Worm (Caenorhabditis elegans) whole organism, young adult: Measurements from ENCODE around the gene znf-598.

ENCODE experiments used
- C17E4.6 ChIP-seq: fragments of 200-800 bp; sonication (Bioruptor generic); IDR thresholded peaks from 2 replicates; pipeline ENCODE4 v1.3.6; 2022; ENCODE audit warnings: missing genetic modification reagents, missing genetic modification characterization, missing compliant biosample characterization
- F22D6.2 ChIP-seq: sonication (generic microtip); optimal IDR thresholded peaks from 2 replicates; lab custom pipeline; 2016; ENCODE audit warnings: mild to moderate bottlenecking, missing genetic modification characterization, missing compliant biosample characterization
- F23B12.7 ChIP-seq: sonication (generic microtip); optimal IDR thresholded peaks from 2 replicates; lab custom pipeline; 2017; ENCODE audit warnings: missing genetic modification characterization, mild to moderate bottlenecking, missing compliant biosample characterization, antibody characterized with exemption, moderate library complexity; ENCODE audit not compliant: insufficient read depth
- F49E8.2 ChIP-seq: sonication (generic microtip); optimal IDR thresholded peaks from 3 replicates; lab custom pipeline; 2017; ENCODE audit warnings: missing genetic modification characterization, mild to moderate bottlenecking, missing compliant biosample characterization, antibody characterized with exemption, moderate library complexity; ENCODE audit not compliant: insufficient read depth
- F52B5.7 ChIP-seq: sonication (generic microtip); optimal IDR thresholded peaks from 2 replicates; lab custom pipeline; 2016; ENCODE audit warnings: mild to moderate bottlenecking, missing genetic modification characterization, missing compliant biosample characterization
- F55B11.4 ChIP-seq: sonication (generic microtip); optimal IDR thresholded peaks from 2 replicates; lab custom pipeline; 2016; ENCODE audit warnings: missing compliant biosample characterization, missing genetic modification characterization, borderline replicate concordance; ENCODE audit not compliant: insufficient read depth
- K11D2.4 ChIP-seq: fragments of 200-800 bp; sonication (Bioruptor generic); IDR thresholded peaks from 2 replicates; pipeline ENCODE4 v1.3.6; 2022; ENCODE audit warnings: missing genetic modification reagents, missing genetic modification characterization, missing compliant biosample characterization
- T07F8.4 ChIP-seq: sonication (generic microtip); optimal IDR thresholded peaks from 2 replicates; lab custom pipeline; 2016; ENCODE audit warnings: mild to moderate bottlenecking, missing genetic modification characterization, moderate library complexity, missing compliant biosample characterization
- Y56A3A.18 ChIP-seq: fragments of 200-800 bp; sonication (Bioruptor generic); IDR thresholded peaks from 2 replicates; pipeline ENCODE4 v1.3.6; 2022; ENCODE audit warnings: missing genetic modification reagents, missing genetic modification characterization, missing compliant biosample characterization
- Y67H2A.10 ChIP-seq: fragments of 200-800 bp; sonication (Bioruptor generic); conservative IDR thresholded peaks from 2 replicates; pipeline ENCODE4 v1.3.6; 2022; ENCODE audit warnings: missing genetic modification reagents, missing genetic modification characterization, missing compliant biosample characterization
- Y79H2A.3 ChIP-seq: fragments of 200-800 bp; sonication (Bioruptor generic); conservative IDR thresholded peaks from 2 replicates; pipeline ENCODE4 v1.3.6; 2022; ENCODE audit warnings: missing genetic modification reagents, missing genetic modification characterization, missing compliant biosample characterization
- aptf-3 ChIP-seq: fragments of 200-800 bp; sonication (Bioruptor generic); IDR thresholded peaks from 2 replicates; pipeline ENCODE4 v1.3.6; 2022; ENCODE audit warnings: missing genetic modification characterization, missing compliant biosample characterization
- attf-3 ChIP-seq: fragments of 200-800 bp; sonication (Bioruptor generic); conservative IDR thresholded peaks from 2 replicates; pipeline ENCODE4 v1.3.6; 2022; ENCODE audit warnings: missing genetic modification reagents, missing genetic modification characterization, missing compliant biosample characterization
- bed-1 ChIP-seq: fragments of 200-800 bp; sonication (Bioruptor generic); IDR thresholded peaks from 2 replicates; pipeline ENCODE4 v1.3.6; 2022; ENCODE audit warnings: missing genetic modification reagents, missing genetic modification characterization, missing compliant biosample characterization
- ceh-91 ChIP-seq: fragments of 200-800 bp; sonication (Bioruptor generic); IDR thresholded peaks from 2 replicates; pipeline ENCODE4 v1.3.6; 2022; ENCODE audit warnings: missing genetic modification reagents, missing genetic modification characterization, missing compliant biosample characterization
- dpff-1 ChIP-seq: sonication (generic microtip); optimal IDR thresholded peaks from 2 replicates; lab custom pipeline; 2017; ENCODE audit warnings: mild to moderate bottlenecking, missing genetic modification characterization, missing compliant biosample characterization
- egrh-3 ChIP-seq: fragments of 200-800 bp; sonication (Bioruptor generic); IDR thresholded peaks from 2 replicates; pipeline ENCODE4 v1.3.6; 2022; ENCODE audit warnings: missing genetic modification reagents, missing genetic modification characterization, missing compliant biosample characterization
- ets-4 ChIP-seq: fragments of 200-800 bp; sonication (Bioruptor generic); optimal IDR thresholded peaks from 2 replicates; lab custom pipeline; 2018; ENCODE audit warnings: mild to moderate bottlenecking, missing genetic modification characterization, missing compliant biosample characterization
- fkh-3 ChIP-seq: sonication (generic microtip); optimal IDR thresholded peaks from 2 replicates; lab custom pipeline; 2016; ENCODE audit warnings: mild to moderate bottlenecking, missing genetic modification characterization, missing compliant biosample characterization
- him-1 ChIP-seq: sonication (generic microtip); optimal IDR thresholded peaks from 2 replicates; lab custom pipeline; 2016; ENCODE audit warnings: missing genotype, missing genetic modification reagents, missing genetic modification characterization, missing compliant biosample characterization
- hlh-12 ChIP-seq: sonication (generic microtip); optimal IDR thresholded peaks from 2 replicates; lab custom pipeline; 2016; ENCODE audit warnings: missing genetic modification characterization, missing compliant biosample characterization
- hlh-26 ChIP-seq: fragments of 200-800 bp; sonication (Bioruptor generic); conservative IDR thresholded peaks from 2 replicates; pipeline ENCODE4 v1.3.6; 2022; ENCODE audit warnings: missing genetic modification reagents, missing genetic modification characterization, missing compliant biosample characterization
- hrde-1 ChIP-seq: sonication (generic microtip); optimal IDR thresholded peaks from 2 replicates; lab custom pipeline; 2016; ENCODE audit warnings: missing genetic modification characterization, mild to moderate bottlenecking, missing compliant biosample characterization, moderate library complexity, missing genotype, missing genetic modification reagents, borderline replicate concordance
- let-607 ChIP-seq, 2 experiments: fragments of 200-800 bp in 1 of 2; sonication (Bioruptor generic) in 1 of 2; sonication (generic microtip) in 1 of 2; optimal IDR thresholded peaks; 2 replicates each; lab custom pipeline; 2016 to 2018; ENCODE audit warnings: mild to moderate bottlenecking in 2 of 2, missing compliant biosample characterization in 2 of 2, missing genetic modification characterization in 2 of 2, moderate library complexity in 2 of 2, missing genotype in 1 of 2
- lin-26 ChIP-seq: fragments of 200-800 bp; sonication (Bioruptor generic); IDR thresholded peaks from 2 replicates; pipeline ENCODE4 v1.3.6; 2022; ENCODE audit warnings: missing genetic modification reagents, missing genetic modification characterization, missing compliant biosample characterization
- lin-35 ChIP-seq, 3 experiments: fragments of 150-350 bp in 2 of 3; sonication (generic microtip) in 1 of 3; optimal IDR thresholded peaks; 2 replicates each; lab custom pipeline; 2014 to 2018; ENCODE audit warnings: missing biosample characterization in 3 of 3, missing genetic modification characterization in 3 of 3, missing genetic modification reagents in 3 of 3
- lsl-1 ChIP-seq: fragments of 200-800 bp; sonication (Bioruptor generic); optimal IDR thresholded peaks from 2 replicates; lab custom pipeline; 2018; ENCODE audit warnings: mild to moderate bottlenecking, missing genetic modification characterization, moderate library complexity, missing compliant biosample characterization
- madf-3 ChIP-seq: fragments of 200-800 bp; sonication (Bioruptor generic); IDR thresholded peaks from 2 replicates; pipeline ENCODE4 v1.3.6; 2022; ENCODE audit warnings: missing genetic modification reagents, missing genetic modification characterization, missing compliant biosample characterization
- nfya-1 ChIP-seq: sonication (generic microtip); optimal IDR thresholded peaks from 2 replicates; lab custom pipeline; 2017; ENCODE audit warnings: antibody characterized with exemption, missing compliant biosample characterization, missing genetic modification characterization, borderline replicate concordance; ENCODE audit not compliant: insufficient read depth
- nfyb-1 ChIP-seq: fragments of 200-800 bp; sonication (Bioruptor generic); IDR thresholded peaks from 2 replicates; pipeline ENCODE4 v1.3.6; 2022; ENCODE audit warnings: missing genetic modification reagents, missing genetic modification characterization, missing compliant biosample characterization
- nhr-120 ChIP-seq: fragments of 200-800 bp; sonication (Bioruptor generic); IDR thresholded peaks from 2 replicates; pipeline ENCODE4 v1.3.6; 2022; ENCODE audit warnings: missing genetic modification characterization, missing compliant biosample characterization
- nhr-179 ChIP-seq: sonication (generic microtip); optimal IDR thresholded peaks from 2 replicates; lab custom pipeline; 2016; ENCODE audit warnings: mild to moderate bottlenecking, missing genetic modification characterization, missing compliant biosample characterization
- nhr-27 ChIP-seq: fragments of 200-800 bp; sonication (Bioruptor generic); optimal IDR thresholded peaks from 2 replicates; lab custom pipeline; 2018; ENCODE audit warnings: mild to moderate bottlenecking, missing genetic modification characterization, moderate library complexity, missing compliant biosample characterization
- nhr-80 ChIP-seq: sonication (generic microtip); optimal IDR thresholded peaks from 2 replicates; lab custom pipeline; 2016; ENCODE audit warnings: missing genetic modification characterization, missing compliant biosample characterization
- rec-8 ChIP-seq, 2 experiments: sonication (generic microtip); optimal IDR thresholded peaks; 2 replicates each; lab custom pipeline; 2016; ENCODE audit warnings: mild to moderate bottlenecking in 2 of 2, missing genetic modification characterization in 2 of 2, missing genetic modification reagents in 2 of 2, missing genotype in 2 of 2, missing biosample characterization in 1 of 2, missing compliant biosample characterization in 1 of 2, moderate library complexity in 1 of 2
- repo-1 ChIP-seq: sonication (generic microtip); optimal IDR thresholded peaks from 2 replicates; lab custom pipeline; 2017; ENCODE audit warnings: mild to moderate bottlenecking, missing genetic modification characterization, missing compliant biosample characterization
- sdz-38 ChIP-seq: sonication (generic microtip); optimal IDR thresholded peaks from 2 replicates; lab custom pipeline; 2016; ENCODE audit warnings: missing genotype, missing genetic modification characterization, missing compliant biosample characterization
- snpc-1.1 ChIP-seq: sonication (generic microtip); optimal IDR thresholded peaks from 2 replicates; lab custom pipeline; 2017; ENCODE audit warnings: missing genetic modification characterization, mild to moderate bottlenecking, missing compliant biosample characterization, antibody characterized with exemption, moderate library complexity, missing genotype, missing genetic modification reagents; ENCODE audit not compliant: insufficient read depth
- snpc-1.3 ChIP-seq: sonication (generic microtip); optimal IDR thresholded peaks from 2 replicates; lab custom pipeline; 2017; ENCODE audit warnings: missing genetic modification characterization, mild to moderate bottlenecking, missing compliant biosample characterization, antibody characterized with exemption, moderate library complexity, missing genotype, missing genetic modification reagents; ENCODE audit not compliant: insufficient read depth
- snpc-4 ChIP-seq, 5 experiments: fragments of 150-350 bp in 1 of 5; sonication (generic microtip) in 4 of 5; optimal IDR thresholded peaks; 2 replicates each; lab custom pipeline; 2014 to 2018; ENCODE audit warnings: missing genetic modification characterization in 5 of 5, missing biosample characterization in 3 of 5, antibody characterized with exemption in 2 of 5, mild to moderate bottlenecking in 2 of 5, missing compliant biosample characterization in 2 of 5, missing genotype in 2 of 5, moderate library complexity in 2 of 5, missing genetic modification reagents in 1 of 5
- sptf-2 ChIP-seq: fragments of 200-800 bp; sonication (Bioruptor generic); optimal IDR thresholded peaks from 2 replicates; lab custom pipeline; 2018; ENCODE audit warnings: mild to moderate bottlenecking, missing genetic modification characterization, missing compliant biosample characterization
- tlf-1 ChIP-seq: fragments of 200-800 bp; sonication (Bioruptor generic); optimal IDR thresholded peaks from 2 replicates; lab custom pipeline; 2018; ENCODE audit warnings: mild to moderate bottlenecking, missing genetic modification characterization, missing compliant biosample characterization
- ztf-6 ChIP-seq: fragments of 200-800 bp; sonication (Bioruptor generic); IDR thresholded peaks from 2 replicates; pipeline ENCODE4 v1.3.6; 2022; ENCODE audit warnings: missing genetic modification reagents, missing genetic modification characterization, missing compliant biosample characterization

Gene znf-598

DNA sequence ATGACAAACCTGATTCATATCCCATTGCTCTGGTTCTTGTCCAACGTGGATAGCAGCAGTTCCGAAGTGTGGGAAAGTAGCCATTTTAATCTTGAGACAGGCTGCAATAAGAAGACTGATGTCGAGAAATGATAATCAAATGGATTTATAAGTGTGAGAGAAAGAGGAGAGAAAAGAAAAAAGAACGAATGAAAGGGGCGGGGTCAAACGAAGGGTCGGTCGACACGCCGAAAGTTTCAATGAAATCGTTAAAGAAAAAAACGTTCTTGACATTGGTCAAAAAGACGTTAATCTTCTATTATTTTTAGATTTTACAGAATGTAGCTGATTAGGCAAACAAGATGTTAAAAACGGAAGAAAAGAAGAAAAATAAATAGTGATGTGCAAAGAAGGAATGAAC lies 32.3 kb downstream of the znf-598 start, which contains the start of gene cth-2:
Gene cth-2 (minus strand): TSS at position 101 of the 400 bp plus-strand sequence.
- TF ChIP-seq aptf-3 (GFP tag; lab: Robert Waterston, UW): no peak
- peak; percentile 8 for TF ChIP-seq nhr-80 (tag; lab: Kevin White, UChicago)
- TF ChIP-seq rec-8 (tag; optimal IDR thresholded peaks at IDR 0.05; lab: Kevin White, UChicago): no peak
- no peak for TF ChIP-seq nfya-1 (tag; lab: Kevin White, UChicago)

DNA sequence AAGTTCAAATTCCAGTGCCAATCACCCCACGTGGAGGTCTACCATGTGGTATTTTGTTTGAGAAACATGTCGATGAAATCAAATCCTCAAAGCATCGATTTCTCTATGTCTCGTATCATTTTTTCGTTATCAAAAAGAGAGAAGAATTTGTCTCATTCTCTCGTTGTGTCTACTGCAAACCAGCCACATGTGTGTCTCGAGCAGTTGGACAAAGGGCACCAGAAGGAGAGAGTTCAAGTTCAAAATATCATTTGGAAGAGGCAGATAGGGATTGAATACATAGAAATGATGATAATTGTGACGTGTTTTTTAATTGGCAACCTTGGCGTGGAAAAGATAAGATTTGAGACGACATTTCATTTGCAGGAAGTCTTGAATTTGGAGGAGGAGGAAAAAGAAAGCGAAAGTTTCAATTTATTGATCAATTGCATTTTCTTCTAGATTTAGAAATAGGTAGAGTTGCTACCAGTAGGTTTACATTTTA lies 33.7 kb downstream of the znf-598 start:
- TF ChIP-seq snpc-1.3 (tag; lab: Kevin White, UChicago) (no peak), nhr-80 (tag; lab: Kevin White, UChicago) (peak; percentile 70), lin-35 (GFP tag; optimal IDR thresholded peaks at IDR 0.05; lab: Kevin White, UChicago) (peak in 1 of 3 experiments; percentile 39), tlf-1 (GFP tag; lab: Kevin White, UChicago) (no peak), sptf-2 (no peak), nhr-120 (GFP tag; lab: Robert Waterston, UW) (no peak), ztf-6 (no peak), attf-3 (no peak), ceh-91 (GFP tag; lab: Robert Waterston, UW) (no peak), hlh-26 (no peak), F49E8.2 (no peak), egrh-3 (no peak), C17E4.6 (GFP tag; lab: Robert Waterston, UW) (no peak), hrde-1 (tag; lab: Kevin White, UChicago) (no peak), Y67H2A.10 (GFP tag; lab: Robert Waterston, UW) (no peak), lin-26 (GFP tag; lab: Robert Waterston, UW) (0 out of 2 replicates have a peak, but pooled peaks have one; percentile 53), K11D2.4 (no peak), F23B12.7 (no peak), fkh-3 (tag; lab: Kevin White, UChicago) (no peak), sdz-38 (no peak), Y56A3A.18 (GFP tag; lab: Robert Waterston, UW) (0 out of 2 replicates have a peak, but pooled peaks have one; percentile 36), F22D6.2 (no peak), snpc-1.1 (tag; lab: Kevin White, UChicago) (no peak), lsl-1 (GFP tag; lab: Kevin White, UChicago) (no peak), repo-1 (tag; lab: Kevin White, UChicago) (no peak), bed-1 (GFP tag; lab: Robert Waterston, UW) (no peak), ets-4 (GFP tag; lab: Kevin White, UChicago) (no peak), snpc-4 (GFP tag; optimal IDR thresholded peaks at IDR 0.05; lab: Kevin White, UChicago) (no peak), snpc-4 (tag; optimal IDR thresholded peaks at IDR 0.05; lab: Kevin White, UChicago) (no peak), him-1 (no peak), F55B11.4 (tag; lab: Kevin White, UChicago) (no peak), dpff-1 (no peak), F52B5.7 (no peak), let-607 (tag; optimal IDR thresholded peaks at IDR 0.05; lab: Kevin White, UChicago) (peak in 1 of 2 experiments; percentile 36), nfyb-1 (GFP tag; lab: Robert Waterston, UW) (no peak; the same call in 1 of the 2 replicates), madf-3 (GFP tag; lab: Robert Waterston, UW) (no peak), nhr-179 (tag; lab: Kevin White, UChicago) (no peak), hlh-12 (tag; lab: Kevin White, UChicago) (no peak), nhr-27 (tag; lab: Kevin White, UChicago) (no peak), nfya-1 (tag; lab: Kevin White, UChicago) (no peak), T07F8.4 (tag; lab: Kevin White, UChicago) (no peak), Y79H2A.3 (no peak)
